Worm (Caenorhabditis elegans): ENCODE data around the gene C28H8.3.

C28H8.3 gene

ce11 chrIII:5884459-5884858, 24.0 kb upstream of the C28H8.3 start:
- TF ChIP-seq efl-1 (optimal IDR thresholded peaks at IDR 0.05) (no peak), efl-1 (GFP tag; optimal IDR thresholded peaks at IDR 0.05 in 1 of 2) (peak in 1 of 2 experiments; percentile 38), hlh-17 (GFP tag; optimal IDR thresholded peaks at IDR 0.05; ENCODE audit: borderline replicate concordance) (no peak), jun-1 (tag; optimal IDR thresholded peaks at IDR 0.05) (no peak)

- no peak for TF ChIP-seq swsn-7 (tag; optimal IDR thresholded peaks at IDR 0.05)
- TF ChIP-seq irx-1 (tag; optimal IDR thresholded peaks at IDR 0.05): no peak
Measured at ce11 chrIII:5886893-5887292, 21.6 kb upstream of the C28H8.3 start, which contains the start of gene C28H8.7. TSS of gene C28H8.7 (minus strand) at chrIII:5886993.

ce11 chrIII:5888675-5889074, 19.8 kb upstream of the C28H8.3 start, which contains the start of gene C28H8.8:
TSS of gene C28H8.8 (minus strand) at chrIII:5888775.
- TF ChIP-seq ceh-8 (GFP tag; optimal IDR thresholded peaks at IDR 0.05) (no peak), fos-1 (tag; optimal IDR thresholded peaks at IDR 0.05) (no peak), hlh-4 (tag; optimal IDR thresholded peaks at IDR 0.05) (no peak), hpl-2 (GFP tag; optimal IDR thresholded peaks at IDR 0.05) (no peak), ceh-88 (GFP tag; IDR thresholded peaks at IDR 0.05) (no peak)

ce11 chrIII:5892909-5893308, 15.6 kb upstream of the C28H8.3 start:
- TF ChIP-seq nhr-77 (tag; optimal IDR thresholded peaks at IDR 0.05): peak; percentile 41
- peak; percentile 32 for TF ChIP-seq lin-14 (GFP tag; optimal IDR thresholded peaks at IDR 0.05)
- peak in 1 of 2 experiments; percentile 21 for TF ChIP-seq mdl-1 (tag; optimal IDR thresholded peaks at IDR 0.05)
- no peak for TF ChIP-seq efl-1 (optimal IDR thresholded peaks at IDR 0.05)
- TF ChIP-seq efl-1 (GFP tag; optimal IDR thresholded peaks at IDR 0.05 in 1 of 2): peak in 1 of 2 experiments; percentile 39
- TF ChIP-seq Y116A8C.19 (tag; optimal IDR thresholded peaks at IDR 0.05; ENCODE audit: borderline replicate concordance): no peak

ce11 chrIII:5895913-5896312, 12.6 kb upstream of the C28H8.3 start, which contains the start of gene pxl-1:
TSS of gene pxl-1 (minus strand) at chrIII:5896013.
- no peak for TF ChIP-seq lin-35 (GFP tag; optimal IDR thresholded peaks at IDR 0.05)
- no peak for TF ChIP-seq hlh-17 (GFP tag; optimal IDR thresholded peaks at IDR 0.05; ENCODE audit: borderline replicate concordance)
- no peak for TF ChIP-seq ceh-8 (GFP tag; optimal IDR thresholded peaks at IDR 0.05)
- TF ChIP-seq lsy-2 (tag; optimal IDR thresholded peaks at IDR 0.05): no peak
- no peak for TF ChIP-seq aly-2 (tag; optimal IDR thresholded peaks at IDR 0.05)

ce11 chrIII:5897468-5897867, 11.0 kb upstream of the C28H8.3 start:
- TF ChIP-seq elt-2 (tag; optimal IDR thresholded peaks at IDR 0.05) (no peak), snu-23 (GFP tag; optimal IDR thresholded peaks at IDR 0.05) (peak; percentile 28), efl-1 (optimal IDR thresholded peaks at IDR 0.05) (peak; percentile 4 to 12), efl-1 (GFP tag; optimal IDR thresholded peaks at IDR 0.05 in 1 of 2) (peak in 1 of 2 experiments; percentile 11), dpl-1 (GFP tag; optimal IDR thresholded peaks at IDR 0.05) (peak; percentile 19 to 50 (median 22)), lin-14 (GFP tag; optimal IDR thresholded peaks at IDR 0.05) (peak; percentile 60), lsy-2 (tag; optimal IDR thresholded peaks at IDR 0.05) (peak in 1 of 2 experiments; percentile 27), nhr-71 (tag; optimal IDR thresholded peaks at IDR 0.05) (peak; percentile 22), mab-9 (GFP tag; IDR thresholded peaks at IDR 0.05) (no peak), mef-2 (tag; optimal IDR thresholded peaks at IDR 0.05) (no peak), blmp-1 (tag; optimal IDR thresholded peaks at IDR 0.05) (peak; percentile 8)

- TF ChIP-seq efl-1 (optimal IDR thresholded peaks at IDR 0.05): peak in 1 of 2 experiments; percentile 2
- no peak for TF ChIP-seq efl-1 (GFP tag; optimal IDR thresholded peaks at IDR 0.05 in 1 of 2)
- TF ChIP-seq pqm-1 (tag; optimal IDR thresholded peaks at IDR 0.05): no peak
- TF ChIP-seq lin-14 (GFP tag; optimal IDR thresholded peaks at IDR 0.05): peak; percentile 74
- TF ChIP-seq snu-23 (GFP tag; optimal IDR thresholded peaks at IDR 0.05): peak; percentile 18
- TF ChIP-seq vab-15 (tag; optimal IDR thresholded peaks at IDR 0.05): no peak
- TF ChIP-seq hlh-4 (tag; optimal IDR thresholded peaks at IDR 0.05): no peak
- TF ChIP-seq mef-2 (tag; optimal IDR thresholded peaks at IDR 0.05): no peak
- TF ChIP-seq unc-30 (tag; optimal IDR thresholded peaks at IDR 0.05): no peak
- TF ChIP-seq nhr-76 (tag; optimal IDR thresholded peaks at IDR 0.05): no peak
- TF ChIP-seq isw-1 (GFP tag; IDR thresholded peaks at IDR 0.05): no peak
- TF ChIP-seq skn-1 (tag; optimal IDR thresholded peaks at IDR 0.05): no peak
- TF ChIP-seq ces-1 (GFP tag; optimal IDR thresholded peaks at IDR 0.05): no peak
- peak; percentile 64 for TF ChIP-seq blmp-1 (tag; optimal IDR thresholded peaks at IDR 0.05)
- TF ChIP-seq dpl-1 (GFP tag; optimal IDR thresholded peaks at IDR 0.05): no peak
- peak in 1 of 2 experiments; percentile 7 for TF ChIP-seq lsy-2 (tag; optimal IDR thresholded peaks at IDR 0.05)
- TF ChIP-seq rnt-1 (tag; optimal IDR thresholded peaks at IDR 0.05): peak; percentile 37
- TF ChIP-seq swsn-7 (tag; optimal IDR thresholded peaks at IDR 0.05): no peak
- TF ChIP-seq unc-130 (tag; optimal IDR thresholded peaks at IDR 0.05): peak; percentile 27
- TF ChIP-seq nhr-71 (tag; optimal IDR thresholded peaks at IDR 0.05): peak; percentile 30
Measured at ce11 chrIII:5898631-5899030, 9.9 kb upstream of the C28H8.3 start.
